Worm (Caenorhabditis elegans): ENCODE data around the gene F55F10.3.

DNA sequence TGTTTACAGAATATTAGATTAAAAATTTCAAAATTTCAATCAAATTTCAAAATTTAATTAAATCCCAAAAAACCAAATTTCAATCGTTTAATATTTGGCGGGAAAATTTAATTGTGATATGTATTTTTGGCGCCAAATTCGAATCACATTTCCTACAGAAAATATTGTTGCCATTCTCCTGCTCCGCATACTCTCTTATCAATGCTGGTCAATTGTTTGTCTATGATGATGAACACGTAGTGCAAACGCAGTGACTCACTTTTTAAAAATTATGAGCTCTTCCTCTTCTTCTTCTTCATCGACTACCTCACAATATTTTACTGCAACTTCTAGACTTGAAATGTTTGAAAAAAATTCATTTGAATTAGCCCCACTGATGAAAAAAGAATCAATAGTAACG, 33.3 kb upstream of the F55F10.3 start, which contains the start of gene trpl-2:
- TF ChIP-seq lin-13 (tag; optimal IDR thresholded peaks at IDR 0.05) (no peak), unc-39 (tag; optimal IDR thresholded peaks at IDR 0.05) (no peak), lin-32 (GFP tag; optimal IDR thresholded peaks at IDR 0.05) (no peak), ztf-11 (tag; optimal IDR thresholded peaks at IDR 0.05) (no peak), pha-4 (tag; optimal IDR thresholded peaks at IDR 0.05) (no peak), unc-62 (GFP tag; optimal IDR thresholded peaks at IDR 0.05) (no peak), mep-1 (tag; optimal IDR thresholded peaks at IDR 0.05) (no peak), flh-1 (GFP tag; optimal IDR thresholded peaks at IDR 0.05) (no peak), blmp-1 (tag; optimal IDR thresholded peaks at IDR 0.05) (no peak), ces-1 (GFP tag; optimal IDR thresholded peaks at IDR 0.05) (no peak), nhr-28 (tag; optimal IDR thresholded peaks at IDR 0.05) (no peak), elt-3 (tag; optimal IDR thresholded peaks at IDR 0.05) (no peak), snpc-4 (tag; optimal IDR thresholded peaks at IDR 0.05) (no peak)

Measured in whole organism, mixed stage, embryonic.